Fruit fly (Drosophila melanogaster) whole organism, embryonic: ENCODE measurements around the gene ghi.
A peak's percentile ranks its signal among the peaks of the same experiment; 100 is the strongest.

Experiments used
- Atf6 ChIP-seq: fragments of 200-800 bp; sonication (Bioruptor generic); IDR thresholded peaks from 2 replicates; pipeline ENCODE4 v1.3.6; 2022; ENCODE audit warnings: missing biosample characterization, missing genetic modification characterization
- Awh ChIP-seq: fragments of 200-800 bp; sonication (Bioruptor generic); IDR thresholded peaks from 2 replicates; pipeline ENCODE4, ENCODE4 v1.3.6; 2022; ENCODE audit warnings: missing biosample characterization, missing genetic modification characterization
- Blimp-1 ChIP-seq: fragments of 200-800 bp; sonication (Bioruptor generic); optimal IDR thresholded peaks from 3 replicates; lab custom pipeline; 2018; ENCODE audit warnings: missing biosample characterization, missing genetic modification characterization, mild to moderate bottlenecking, moderate library complexity, missing genetic modification reagents
- CG11695 ChIP-seq: fragments of 200-800 bp; sonication (Bioruptor generic); IDR thresholded peaks from 3 replicates; pipeline ENCODE4 v1.3.6; 2022; ENCODE audit warnings: missing biosample characterization, missing genetic modification characterization
- CG12071 ChIP-seq: fragments of 200-800 bp; sonication (Bioruptor generic); optimal IDR thresholded peaks from 3 replicates; lab custom pipeline; 2018; ENCODE audit warnings: missing biosample characterization, mild to moderate bottlenecking, missing genetic modification characterization
- CG12104 ChIP-seq: fragments of 200-800 bp; sonication (Bioruptor generic); optimal IDR thresholded peaks from 3 replicates; lab custom pipeline; 2016; ENCODE audit warnings: missing biosample characterization, missing genetic modification characterization
- CG12155 ChIP-seq: fragments of 200-800 bp; sonication (Bioruptor generic); optimal IDR thresholded peaks from 3 replicates; lab custom pipeline; 2016; ENCODE audit warnings: missing biosample characterization, missing genetic modification characterization
- CG12391 ChIP-seq: fragments of 200-800 bp; sonication (Bioruptor generic); optimal IDR thresholded peaks from 3 replicates; lab custom pipeline; 2018; ENCODE audit warnings: missing biosample characterization, mild to moderate bottlenecking, missing genetic modification characterization, moderate library complexity
- CG13123 ChIP-seq: fragments of 200-800 bp; sonication (Bioruptor generic); optimal IDR thresholded peaks from 2 replicates; lab custom pipeline; 2016; ENCODE audit warnings: missing biosample characterization, missing genetic modification characterization
- CG13296 ChIP-seq: fragments of 200-800 bp; sonication (Bioruptor generic); optimal IDR thresholded peaks from 3 replicates; lab custom pipeline; 2018; ENCODE audit warnings: missing biosample characterization, mild to moderate bottlenecking, missing genetic modification characterization
- CG13894 ChIP-seq: fragments of 200-800 bp; sonication (Bioruptor generic); optimal IDR thresholded peaks from 3 replicates; lab custom pipeline; 2018; ENCODE audit warnings: missing biosample characterization, mild to moderate bottlenecking, missing genetic modification characterization, moderate library complexity
- CG15011 ChIP-seq: fragments of 200-800 bp; sonication (Bioruptor generic); optimal IDR thresholded peaks from 3 replicates; lab custom pipeline; 2018; ENCODE audit warnings: missing biosample characterization, mild to moderate bottlenecking, missing genetic modification characterization
- CG16863 ChIP-seq: fragments of 200-800 bp; sonication (Bioruptor generic); optimal IDR thresholded peaks from 3 replicates; lab custom pipeline; 2016; ENCODE audit warnings: missing biosample characterization, missing genetic modification characterization
- CG18599 ChIP-seq: fragments of 200-800 bp; sonication (Bioruptor generic); optimal IDR thresholded peaks from 3 replicates; lab custom pipeline; 2017; ENCODE audit warnings: missing biosample characterization, missing genetic modification characterization, mild to moderate bottlenecking, moderate library complexity, missing genetic modification reagents
- CG2129 ChIP-seq: fragments of 200-800 bp; sonication (Bioruptor generic); IDR thresholded peaks from 2 replicates; pipeline ENCODE4 v1.3.6; 2022; ENCODE audit warnings: missing biosample characterization, missing genetic modification characterization; ENCODE audit not compliant: partially characterized antibody
- CG2712 ChIP-seq: fragments of 200-800 bp; optimal IDR thresholded peaks from 3 replicates; lab custom pipeline; 2019; ENCODE audit warnings: missing biosample characterization, mild to moderate bottlenecking, missing genetic modification characterization, moderate library complexity
- CG6765 ChIP-seq: fragments of 200-800 bp; sonication (Bioruptor generic); optimal IDR thresholded peaks from 3 replicates; lab custom pipeline; 2017; ENCODE audit warnings: missing biosample characterization, mild to moderate bottlenecking, missing genetic modification characterization
- CG6791 ChIP-seq: fragments of 200-800 bp; sonication (Bioruptor generic); IDR thresholded peaks from 3 replicates; pipeline ENCODE4 v1.3.6; 2022; ENCODE audit warnings: missing biosample characterization, missing genetic modification characterization; ENCODE audit not compliant: partially characterized antibody
- CG7357 ChIP-seq: fragments of 200-800 bp; sonication (Bioruptor generic); IDR thresholded peaks from 3 replicates; pipeline ENCODE4 v1.3.6; 2022; ENCODE audit warnings: missing biosample characterization, missing genetic modification characterization
- CG7372 ChIP-seq: fragments of 200-800 bp; sonication (Bioruptor generic); IDR thresholded peaks from 2 replicates; pipeline ENCODE4 v1.3.6; 2022; ENCODE audit warnings: missing biosample characterization, missing genetic modification characterization
- CG7556 ChIP-seq: fragments of 200-800 bp; sonication (Bioruptor generic); optimal IDR thresholded peaks from 2 replicates; lab custom pipeline; 2017; ENCODE audit warnings: missing biosample characterization, mild to moderate bottlenecking, missing genetic modification characterization
- CG9876 ChIP-seq: fragments of 200-800 bp; sonication (Bioruptor generic); optimal IDR thresholded peaks from 2 replicates; lab custom pipeline; 2016; ENCODE audit warnings: missing biosample characterization, missing genetic modification characterization
- CHES-1-like ChIP-seq: fragments of 200-800 bp; sonication (Bioruptor generic); optimal IDR thresholded peaks from 2 replicates; lab custom pipeline; 2016; ENCODE audit warnings: missing biosample characterization, missing genetic modification characterization
- E2f2 ChIP-seq: fragments of 200-800 bp; sonication (Bioruptor generic); IDR thresholded peaks from 2 replicates; pipeline ENCODE4 v1.3.6; 2022; ENCODE audit warnings: missing biosample characterization, missing genetic modification characterization
- ERR ChIP-seq: fragments of 200-800 bp; sonication (Bioruptor generic); optimal IDR thresholded peaks from 2 replicates; lab custom pipeline; 2016; ENCODE audit warnings: missing biosample characterization, missing genetic modification characterization
- Fer1 ChIP-seq: fragments of 200-800 bp; sonication (Bioruptor generic); optimal IDR thresholded peaks from 2 replicates; lab custom pipeline; 2017; ENCODE audit warnings: missing biosample characterization, mild to moderate bottlenecking, missing genetic modification characterization
- H15 ChIP-seq: fragments of 200-800 bp; sonication (Bioruptor generic); IDR thresholded peaks from 3 replicates; pipeline ENCODE4 v1.3.6; 2022; ENCODE audit warnings: missing biosample characterization, missing genetic modification characterization
- Lhr ChIP-seq: fragments of 200-800 bp; sonication (Bioruptor generic); optimal IDR thresholded peaks from 3 replicates; lab custom pipeline; 2017; ENCODE audit warnings: mild to moderate bottlenecking, missing biosample characterization, missing genetic modification reagents, missing genetic modification characterization
- Lpt ChIP-seq: fragments of >200 bp; optimal IDR thresholded peaks from 2 replicates; lab custom pipeline; 2018; ENCODE audit warnings: missing biosample characterization, missing genetic modification characterization
- MESR4 ChIP-seq: fragments of 200-800 bp; sonication (Bioruptor generic); optimal IDR thresholded peaks from 2 replicates; lab custom pipeline; 2018; ENCODE audit warnings: missing biosample characterization, mild to moderate bottlenecking, missing genetic modification characterization, moderate library complexity
- Med ChIP-seq: fragments of 200-800 bp; sonication (Bioruptor generic); peaks from one replicate; lab custom pipeline; 2016; ENCODE audit warnings: missing biosample characterization, missing genetic modification characterization, mild to moderate bottlenecking, inconsistent platforms, moderate library complexity
- NFAT ChIP-seq: fragments of 200-800 bp; sonication (Bioruptor generic); IDR thresholded peaks from 2 replicates; pipeline ENCODE4 v1.3.6; 2022; ENCODE audit warnings: missing biosample characterization, missing genetic modification characterization
- Neu2 ChIP-seq: fragments of 200-800 bp; sonication (Bioruptor generic); optimal IDR thresholded peaks from 3 replicates; lab custom pipeline; 2016; ENCODE audit warnings: missing biosample characterization, missing genetic modification characterization, borderline replicate concordance
- NfI ChIP-seq: fragments of 200-800 bp; sonication (Bioruptor generic); optimal IDR thresholded peaks from 3 replicates; lab custom pipeline; 2018; ENCODE audit warnings: missing biosample characterization, mild to moderate bottlenecking, missing genetic modification characterization, moderate library complexity
- Taf1 ChIP-seq: fragments of 200-800 bp; sonication (Bioruptor generic); IDR thresholded peaks from 2 replicates; pipeline ENCODE4 v1.3.6; 2022; ENCODE audit warnings: missing biosample characterization, missing genetic modification characterization
- ap ChIP-seq: fragments of 200-800 bp; sonication (Bioruptor generic); IDR thresholded peaks from 2 replicates; pipeline ENCODE4 v1.3.6; 2022; ENCODE audit warnings: missing biosample characterization, missing genetic modification characterization
- az2 ChIP-seq: fragments of 200-800 bp; sonication (Bioruptor generic); optimal IDR thresholded peaks from 3 replicates; lab custom pipeline; 2016; ENCODE audit warnings: missing biosample characterization, missing genetic modification characterization
- corto ChIP-seq: fragments of 200-800 bp; sonication (Bioruptor generic); optimal IDR thresholded peaks from 2 replicates; lab custom pipeline; 2016; ENCODE audit warnings: missing biosample characterization, mild to moderate bottlenecking, missing genetic modification characterization, moderate library complexity
- en ChIP-seq: fragments of 200-800 bp; sonication (Bioruptor generic); optimal IDR thresholded peaks from 2 replicates; lab custom pipeline; 2016; ENCODE audit warnings: missing biosample characterization, missing genetic modification characterization
- kah ChIP-seq: fragments of 200-800 bp; sonication (Bioruptor generic); optimal IDR thresholded peaks from 2 replicates; lab custom pipeline; 2018; ENCODE audit warnings: missing biosample characterization, mild to moderate bottlenecking, missing genetic modification characterization
- knrl ChIP-seq: fragments of 200-800 bp; sonication (Bioruptor generic); IDR thresholded peaks from 3 replicates; pipeline ENCODE4 v1.3.6; 2022; ENCODE audit warnings: missing biosample characterization, missing genetic modification characterization; ENCODE audit not compliant: partially characterized antibody
- lilli ChIP-seq: fragments of 200-800 bp; sonication (Bioruptor generic); optimal IDR thresholded peaks from 3 replicates; lab custom pipeline; 2016; ENCODE audit warnings: missing biosample characterization, missing genetic modification characterization
- nmo ChIP-seq: fragments of 200-800 bp; sonication (Bioruptor generic); optimal IDR thresholded peaks from 2 replicates; lab custom pipeline; 2018; ENCODE audit warnings: missing biosample characterization, mild to moderate bottlenecking, missing genetic modification characterization, moderate library complexity
- onecut ChIP-seq: fragments of 200-800 bp; sonication (Bioruptor generic); IDR thresholded peaks from 2 replicates; pipeline ENCODE4 v1.3.6; 2022; ENCODE audit warnings: missing biosample characterization, missing genetic modification characterization
- phol ChIP-seq: fragments of 200-800 bp; sonication (Bioruptor generic); optimal IDR thresholded peaks from 3 replicates; lab custom pipeline; 2018; ENCODE audit warnings: missing biosample characterization, mild to moderate bottlenecking, missing genetic modification characterization, moderate library complexity
- sim ChIP-seq: fragments of 200-800 bp; sonication (Bioruptor generic); IDR thresholded peaks from 2 replicates; pipeline ENCODE4 v1.3.6; 2022; ENCODE audit warnings: missing biosample characterization, missing genetic modification characterization
- sisA ChIP-seq: fragments of 200-800 bp; sonication (Bioruptor generic); IDR thresholded peaks from 2 replicates; pipeline ENCODE4 v1.3.6; 2022; ENCODE audit warnings: missing biosample characterization, missing genetic modification characterization
- ssp ChIP-seq: fragments of 200-800 bp; sonication (Bioruptor generic); IDR thresholded peaks from 2 replicates; pipeline ENCODE4 v1.3.6; 2022; ENCODE audit warnings: missing biosample characterization, missing genetic modification characterization
- wek ChIP-seq: fragments of 200-800 bp; sonication (Bioruptor generic); optimal IDR thresholded peaks from 3 replicates; lab custom pipeline; 2018; ENCODE audit warnings: missing biosample characterization, mild to moderate bottlenecking, missing genetic modification characterization, moderate library complexity

Gene ghi

DNA sequence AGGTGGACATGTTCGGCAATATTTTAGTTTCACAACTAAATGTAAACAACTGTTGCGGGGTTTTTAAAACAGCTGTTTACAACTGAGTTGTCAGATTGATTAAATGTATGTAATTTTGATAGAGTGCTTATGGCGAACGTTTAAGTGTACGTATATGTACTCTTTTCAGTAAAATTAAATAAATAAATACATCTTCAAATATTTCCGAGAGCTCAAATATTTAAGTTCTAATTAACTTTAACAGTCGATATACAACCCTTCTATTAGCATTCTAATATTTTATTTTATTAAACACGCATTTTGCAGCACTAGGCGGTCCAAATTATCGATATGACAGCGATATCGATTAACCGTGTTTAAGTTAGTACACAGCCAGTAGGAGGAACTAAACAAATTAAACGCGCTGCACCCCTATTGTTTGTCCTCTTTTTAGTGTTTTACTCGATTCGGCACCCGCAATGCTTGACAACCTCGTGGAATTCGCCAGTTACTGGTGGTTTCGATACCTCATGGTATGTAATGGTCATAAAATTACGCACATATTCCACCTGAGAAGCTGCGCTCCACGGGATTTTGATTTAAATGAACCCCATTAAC, at the start of gene ghi, which contains the start of gene CG3448 (continued):
- TF ChIP-seq sim (GFP tag; lab: Robert Waterston, UW): no peak
- TF ChIP-seq ssp (GFP tag; lab: Robert Waterston, UW): peak; percentile 44
- peak; percentile 45 for TF ChIP-seq CG12104 (GFP tag; lab: Kevin White, UChicago)
- TF ChIP-seq Lpt: no peak
- peak; percentile 82 for TF ChIP-seq Med (GFP tag; lab: Kevin White, UChicago)
- peak; percentile 76 for TF ChIP-seq CG13296 (GFP tag; lab: Kevin White, UChicago)
- peak; percentile 78 for TF ChIP-seq CG13894 (tag; lab: Kevin White, UChicago)
- TF ChIP-seq az2 (GFP tag; lab: Kevin White, UChicago): peak; percentile 3
- no peak for TF ChIP-seq CG13123 (GFP tag; lab: Kevin White, UChicago)
- TF ChIP-seq kah (GFP tag; lab: Kevin White, UChicago): peak; percentile 32
- TF ChIP-seq ap (GFP tag; lab: Robert Waterston, UW): no peak
- TF ChIP-seq en (GFP tag; lab: Kevin White, UChicago): no peak
- no peak for TF ChIP-seq CG9876 (GFP tag; lab: Kevin White, UChicago)
- peak; percentile 68 for TF ChIP-seq CG7372 (GFP tag; lab: Robert Waterston, UW)
- peak; percentile 75 for TF ChIP-seq MESR4 (GFP tag; lab: Kevin White, UChicago)
- no peak for TF ChIP-seq CG6765 (GFP tag; lab: Kevin White, UChicago)
- TF ChIP-seq NFAT (GFP tag; lab: Robert Waterston, UW): peak; percentile 59; the same call in 1 of the 2 replicates
- TF ChIP-seq lilli (GFP tag; lab: Kevin White, UChicago): peak; percentile 59
- TF ChIP-seq CHES-1-like (GFP tag; lab: Kevin White, UChicago): peak; percentile 28
- peak; percentile 57 for TF ChIP-seq CG12391 (tag; lab: Kevin White, UChicago)
- TF ChIP-seq Fer1: peak; percentile 82
- TF ChIP-seq knrl (GFP tag; lab: Robert Waterston, UW): peak; percentile 55; the same call in 2 of the 3 replicates
- peak; percentile 55 for TF ChIP-seq nmo (GFP tag; lab: Kevin White, UChicago)
- TF ChIP-seq ERR (GFP tag; lab: Kevin White, UChicago): no peak
- peak; percentile 35 for TF ChIP-seq NfI (GFP tag; lab: Kevin White, UChicago)
- no peak for TF ChIP-seq Neu2 (GFP tag; lab: Kevin White, UChicago)
- peak; percentile 13 for TF ChIP-seq Lhr (GFP tag; lab: Kevin White, UChicago)
- peak; percentile 55; the same call in 1 of the 3 replicates for TF ChIP-seq H15 (GFP tag; lab: Robert Waterston, UW)
- TF ChIP-seq CG18599 (GFP tag; lab: Kevin White, UChicago): peak; percentile 81
- peak; percentile 10; the same call in 1 of the 3 replicates for TF ChIP-seq CG11695 (GFP tag; lab: Robert Waterston, UW)
- no peak for TF ChIP-seq CG12071 (GFP tag; lab: Kevin White, UChicago)
- peak; percentile 67 for TF ChIP-seq E2f2 (GFP tag; lab: Robert Waterston, UW)
- peak; percentile 87 for TF ChIP-seq phol (tag; lab: Kevin White, UChicago)
- TF ChIP-seq CG2712: peak; percentile 72
- TF ChIP-seq corto (GFP tag; lab: Kevin White, UChicago): peak; percentile 56
- TF ChIP-seq Taf1: peak; percentile 27; the same call in 1 of the 2 replicates
- TF ChIP-seq Blimp-1: peak; percentile 65
- TF ChIP-seq CG2129 (GFP tag; lab: Robert Waterston, UW): 0 out of 2 replicates have a peak, but pooled peaks have one; percentile 29
- TF ChIP-seq CG7357 (GFP tag; lab: Robert Waterston, UW): 0 out of 3 replicates have a peak, but pooled peaks have one; percentile 28
- TF ChIP-seq CG16863: peak; percentile 1
- no peak for TF ChIP-seq Atf6 (GFP tag; lab: Robert Waterston, UW)
- TF ChIP-seq wek (GFP tag; lab: Kevin White, UChicago): peak; percentile 6
- TF ChIP-seq CG15011 (GFP tag; lab: Kevin White, UChicago): peak; percentile 51
- TF ChIP-seq CG12155 (GFP tag; lab: Kevin White, UChicago): peak; percentile 57
- peak; percentile 75; the same call in 2 of the 3 replicates for TF ChIP-seq CG6791
- TF ChIP-seq onecut: peak; percentile 54
- peak; percentile 72 for TF ChIP-seq Awh (GFP tag; lab: Robert Waterston, UW)
- TF ChIP-seq CG7556 (GFP tag; lab: Kevin White, UChicago): peak; percentile 62
- TF ChIP-seq sisA (GFP tag; lab: Robert Waterston, UW): peak; percentile 58
